Worm (Caenorhabditis elegans): ENCODE data around the gene nonu-1.

Gene nonu-1

DNA sequence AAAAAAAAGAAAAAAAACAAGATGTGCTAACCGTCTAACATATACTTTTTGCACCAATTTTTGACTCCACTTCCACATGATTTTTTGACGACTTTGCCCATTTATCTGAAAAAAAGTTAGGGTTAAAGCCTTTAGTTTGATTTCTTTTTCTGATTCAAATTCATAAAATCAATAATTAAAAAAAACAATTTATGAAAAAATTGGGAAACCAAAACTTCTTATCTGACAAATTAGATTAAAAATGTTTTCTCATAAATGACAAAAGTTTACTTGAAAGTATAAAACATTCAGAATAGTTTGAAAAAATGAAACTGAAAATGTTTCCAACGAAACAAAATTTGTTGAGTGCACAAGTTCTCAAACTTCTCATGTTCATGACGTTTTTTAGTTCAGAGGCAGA is 29.9 kb downstream of the nonu-1 start, which contains the start of gene F26A1.7:
TSS of gene F26A1.7 (minus strand) at position 101 of the 400 bp plus-strand sequence.
- TF ChIP-seq hsf-1 (GFP tag; IDR thresholded peaks at IDR 0.05) (no peak), hmg-20 (GFP tag; IDR thresholded peaks at IDR 0.05) (no peak), chd-7 (tag; optimal IDR thresholded peaks at IDR 0.05) (no peak), attf-6 (GFP tag; IDR thresholded peaks at IDR 0.05) (no peak), F10E7.11 (tag; optimal IDR thresholded peaks at IDR 0.05) (no peak), ceh-79 (tag; optimal IDR thresholded peaks at IDR 0.05) (no peak), sptf-2 (GFP tag; optimal IDR thresholded peaks at IDR 0.05) (no peak), nfyb-1 (GFP tag; IDR thresholded peaks at IDR 0.05) (no peak), nhr-80 (tag; optimal IDR thresholded peaks at IDR 0.05) (no peak), bed-2 (GFP tag; IDR thresholded peaks at IDR 0.05) (no peak), T07F8.4 (tag; optimal IDR thresholded peaks at IDR 0.05) (no peak)

DNA sequence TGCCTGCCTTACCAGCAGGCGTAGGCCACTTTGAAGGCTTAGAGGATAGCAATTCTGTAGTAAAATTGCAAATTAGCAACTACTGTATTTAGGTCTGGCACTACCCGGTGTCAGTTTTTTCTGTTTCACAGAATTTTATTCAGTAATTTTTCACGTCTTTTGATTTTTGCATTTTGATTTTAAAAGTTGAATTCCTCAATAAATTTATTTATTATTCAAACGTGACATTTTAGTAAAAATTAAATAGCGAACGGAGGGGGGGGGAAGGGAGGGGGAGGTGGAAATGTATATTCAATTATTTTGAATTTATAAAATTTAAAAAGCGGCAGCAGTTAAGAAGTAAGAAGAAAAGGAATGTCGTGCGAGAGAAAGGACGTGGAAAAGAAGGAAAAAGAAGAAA is 32.5 kb downstream of the nonu-1 start, which contains the start of gene F26A1.4:
TSS of gene F26A1.4 (plus strand) at position 301 of the 400 bp plus-strand sequence.
- no peak for TF ChIP-seq ceh-100 (GFP tag; IDR thresholded peaks at IDR 0.05)
- TF ChIP-seq rpc-1 (optimal IDR thresholded peaks at IDR 0.05): no peak
- TF ChIP-seq rpc-1 (tag; optimal IDR thresholded peaks at IDR 0.05): no peak
- TF ChIP-seq pha-4 (tag; optimal IDR thresholded peaks at IDR 0.05): no peak
- TF ChIP-seq madf-10 (tag; optimal IDR thresholded peaks at IDR 0.05): no peak
- TF ChIP-seq B0336.3 (GFP tag; IDR thresholded peaks at IDR 0.05): no peak
- TF ChIP-seq ceh-58 (GFP tag; IDR thresholded peaks at IDR 0.05): no peak
- no peak for TF ChIP-seq nfyb-1 (GFP tag; IDR thresholded peaks at IDR 0.05)
- no peak for TF ChIP-seq snpc-4 (GFP tag; optimal IDR thresholded peaks at IDR 0.05)
- TF ChIP-seq snpc-4 (tag; optimal IDR thresholded peaks at IDR 0.05): no peak
- TF ChIP-seq unc-62 (GFP tag; optimal IDR thresholded peaks at IDR 0.05): no peak
- TF ChIP-seq K11D2.4 (GFP tag; IDR thresholded peaks at IDR 0.05): no peak
- TF ChIP-seq F57C9.4 (tag; optimal IDR thresholded peaks at IDR 0.05): no peak

DNA sequence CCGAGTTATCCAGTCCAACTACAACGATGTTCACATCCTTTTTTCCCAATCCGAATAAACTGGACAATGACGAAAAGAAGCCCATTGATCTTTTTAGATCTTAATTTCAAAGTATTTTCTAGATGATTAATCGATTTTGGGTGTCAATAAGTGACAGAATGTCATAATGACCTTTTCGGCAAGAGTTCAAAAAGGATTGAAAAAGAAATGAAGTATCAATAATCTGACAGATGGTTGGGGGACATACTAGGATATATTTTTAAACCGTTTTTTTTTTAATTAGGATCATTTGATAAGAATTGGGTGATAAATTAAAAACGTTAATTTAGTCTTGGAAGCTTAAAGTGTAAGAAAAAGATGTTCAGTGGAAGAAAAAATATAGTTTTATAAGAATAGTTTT is 35.0 kb downstream of the nonu-1 start, which contains the start of gene arl-6:
TSS of gene arl-6 (minus strand) at position 101 of the 400 bp plus-strand sequence.
- TF ChIP-seq cebp-2 (GFP tag; IDR thresholded peaks at IDR 0.05): no peak
- TF ChIP-seq bed-2 (GFP tag; IDR thresholded peaks at IDR 0.05): no peak
- no peak for TF ChIP-seq madf-3 (GFP tag; IDR thresholded peaks at IDR 0.05)
- no peak for TF ChIP-seq lir-1 (GFP tag; conservative IDR thresholded peaks at IDR 0.05)
- no peak for TF ChIP-seq tbp1 (GFP tag; optimal IDR thresholded peaks at IDR 0.05)
- no peak for TF ChIP-seq ztf-25 (GFP tag; IDR thresholded peaks at IDR 0.05)
- TF ChIP-seq snpc-3.4 (tag; optimal IDR thresholded peaks at IDR 0.05): no peak
- no peak for TF ChIP-seq ceh-27 (GFP tag; optimal IDR thresholded peaks at IDR 0.05)
- TF ChIP-seq ztf-3 (GFP tag; optimal IDR thresholded peaks at IDR 0.05): no peak
- no peak for TF ChIP-seq Y95B8A.8 (GFP tag; IDR thresholded peaks at IDR 0.05)
- no peak for TF ChIP-seq B0019.2 (GFP tag; conservative IDR thresholded peaks at IDR 0.05)
- no peak for TF ChIP-seq Y53G8AR.9 (GFP tag; conservative IDR thresholded peaks at IDR 0.05)
- TF ChIP-seq let-607 (tag; optimal IDR thresholded peaks at IDR 0.05): no peak
- TF ChIP-seq F52B5.7 (tag; optimal IDR thresholded peaks at IDR 0.05): no peak
- no peak for TF ChIP-seq fkh-3 (tag; optimal IDR thresholded peaks at IDR 0.05)

DNA sequence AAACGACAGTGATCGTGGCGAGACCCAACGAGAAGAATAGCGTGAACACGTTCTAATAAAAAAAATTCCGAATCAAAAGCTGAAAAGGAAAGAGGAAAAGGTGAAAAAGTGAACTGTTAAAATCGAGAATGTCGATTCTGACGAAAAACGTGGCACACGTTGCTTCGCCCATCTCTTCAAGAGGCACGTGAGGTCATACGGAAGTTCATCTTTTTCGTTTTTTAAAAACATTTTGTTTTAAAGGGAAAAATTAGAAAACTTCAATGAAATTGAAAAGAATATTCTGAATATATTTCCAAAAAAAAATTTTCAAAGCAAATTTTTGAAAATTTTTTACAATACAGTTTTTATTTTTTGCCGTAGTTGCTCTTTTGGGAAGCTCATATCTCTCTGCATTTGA is 38.5 kb downstream of the nonu-1 start, which contains the start of gene C38D4.7:
TSS of gene C38D4.7 (minus strand) at position 101 of the 400 bp plus-strand sequence.
- TF ChIP-seq F23B12.7 (tag; optimal IDR thresholded peaks at IDR 0.05; ENCODE audit: insufficient read depth) (no peak), efl-1 (GFP tag; optimal IDR thresholded peaks at IDR 0.05) (no peak), mxl-1 (tag; optimal IDR thresholded peaks at IDR 0.05) (no peak), snpc-3.4 (tag; optimal IDR thresholded peaks at IDR 0.05) (no peak), ZK185.1 (tag; optimal IDR thresholded peaks at IDR 0.05; ENCODE audit: poor library complexity, severe bottlenecking) (no peak), bed-2 (GFP tag; IDR thresholded peaks at IDR 0.05) (no peak), unc-62 (GFP tag; optimal IDR thresholded peaks at IDR 0.05) (no peak), rcor-1 (GFP tag; IDR thresholded peaks at IDR 0.05) (no peak), atf-7 (tag; optimal IDR thresholded peaks at IDR 0.05) (no peak), F39B2.1 (GFP tag; IDR thresholded peaks at IDR 0.05) (no peak)
